Fruit fly (Drosophila melanogaster) whole organism, embryonic: ENCODE data around the gene CG7579.
A peak's percentile ranks its signal among the peaks of the same experiment; 100 is the strongest.

Experiments used
- Adf1 ChIP-seq: fragments of 200-800 bp; sonication (Bioruptor generic); IDR thresholded peaks from 2 replicates; pipeline ENCODE4 v1.3.6; 2022; ENCODE audit warnings: missing biosample characterization, missing genetic modification characterization
- CG10565 ChIP-seq: fragments of 200-800 bp; sonication (Bioruptor generic); optimal IDR thresholded peaks from 3 replicates; lab custom pipeline; 2016; ENCODE audit warnings: missing biosample characterization, mild to moderate bottlenecking, missing genetic modification characterization
- CG10654 ChIP-seq: fragments of 200-800 bp; sonication (Bioruptor generic); optimal IDR thresholded peaks from 2 replicates; lab custom pipeline; 2016; ENCODE audit warnings: missing biosample characterization, missing genetic modification characterization
- CG1233 ChIP-seq: fragments of 200-800 bp; sonication (Bioruptor generic); optimal IDR thresholded peaks from 4 replicates; lab custom pipeline; 2018; ENCODE audit warnings: missing biosample characterization, mild to moderate bottlenecking, missing genetic modification characterization
- CG12769 ChIP-seq: fragments of 200-800 bp; sonication (Bioruptor generic); optimal IDR thresholded peaks from 2 replicates; lab custom pipeline; 2019; ENCODE audit warnings: missing biosample characterization, mild to moderate bottlenecking, missing genetic modification characterization, moderate library complexity
- CG14710 ChIP-seq: fragments of 200-800 bp; sonication (Bioruptor generic); optimal IDR thresholded peaks from 3 replicates; lab custom pipeline; 2019; ENCODE audit warnings: missing biosample characterization, mild to moderate bottlenecking, missing genetic modification characterization, moderate library complexity
- CG15269 ChIP-seq: fragments of 200-800 bp; sonication (Bioruptor generic); optimal IDR thresholded peaks from 2 replicates; lab custom pipeline; 2018; ENCODE audit warnings: missing biosample characterization, mild to moderate bottlenecking, missing genetic modification characterization, moderate library complexity
- CG16813 ChIP-seq: fragments of 200-800 bp; sonication (Bioruptor generic); IDR thresholded peaks from 3 replicates; pipeline ENCODE4 v1.3.6; 2022; ENCODE audit warnings: missing biosample characterization, missing genetic modification characterization; ENCODE audit not compliant: partially characterized antibody
- CG17612 ChIP-seq: fragments of 200-800 bp; sonication (Bioruptor generic); IDR thresholded peaks from 2 replicates; pipeline ENCODE4 v1.3.6; 2022; ENCODE audit warnings: missing biosample characterization, missing genetic modification characterization
- CG2199 ChIP-seq: fragments of 200-800 bp; sonication (Bioruptor generic); IDR thresholded peaks from 3 replicates; pipeline ENCODE4 v1.3.6; 2022; ENCODE audit warnings: missing biosample characterization, missing genetic modification characterization
- CG4328 ChIP-seq: fragments of 200-800 bp; sonication (Bioruptor generic); optimal IDR thresholded peaks from 3 replicates; lab custom pipeline; 2017; ENCODE audit warnings: missing biosample characterization, missing genetic modification reagents, missing genetic modification characterization
- CG4404 ChIP-seq: fragments of 200-800 bp; sonication (Bioruptor generic); IDR thresholded peaks from 2 replicates; pipeline ENCODE4 v1.3.6; 2022; ENCODE audit warnings: missing biosample characterization, missing genetic modification characterization
- CG5245 ChIP-seq: fragments of 200-800 bp; sonication (Bioruptor generic); optimal IDR thresholded peaks from 3 replicates; lab custom pipeline; 2016; ENCODE audit warnings: missing biosample characterization, missing genetic modification characterization
- CG8388 ChIP-seq: fragments of 200-800 bp; sonication (Bioruptor generic); optimal IDR thresholded peaks from 2 replicates; lab custom pipeline; 2019; ENCODE audit warnings: missing biosample characterization, mild to moderate bottlenecking, missing genetic modification characterization, moderate library complexity
- CG8944 ChIP-seq: fragments of 200-800 bp; sonication (Bioruptor generic); optimal IDR thresholded peaks from 3 replicates; lab custom pipeline; 2016; ENCODE audit warnings: missing biosample characterization, missing genetic modification characterization
- CG9437 ChIP-seq: fragments of 200-800 bp; sonication (Bioruptor generic); optimal IDR thresholded peaks from 2 replicates; lab custom pipeline; 2018; ENCODE audit warnings: missing biosample characterization, mild to moderate bottlenecking, missing genetic modification characterization
- CG9609 ChIP-seq: fragments of 200-800 bp; sonication (Bioruptor generic); optimal IDR thresholded peaks from 3 replicates; lab custom pipeline; 2016; ENCODE audit warnings: missing biosample characterization, missing genetic modification characterization
- CG9727 ChIP-seq: fragments of 200-800 bp; sonication (Bioruptor generic); optimal IDR thresholded peaks from 3 replicates; lab custom pipeline; 2017; ENCODE audit warnings: missing biosample characterization, mild to moderate bottlenecking, missing genetic modification characterization
- Doc2 ChIP-seq: fragments of 200-800 bp; sonication (Bioruptor generic); IDR thresholded peaks from 2 replicates; pipeline ENCODE4 v1.3.6; 2022; ENCODE audit warnings: missing biosample characterization, missing genetic modification characterization
- Fer3 ChIP-seq: fragments of 200-800 bp; sonication (Bioruptor generic); optimal IDR thresholded peaks from 2 replicates; lab custom pipeline; 2018; ENCODE audit warnings: missing biosample characterization, mild to moderate bottlenecking, missing genetic modification characterization, moderate library complexity
- Nf-YB ChIP-seq: fragments of 200-800 bp; sonication (Bioruptor generic); optimal IDR thresholded peaks from 3 replicates; lab custom pipeline; 2019; ENCODE audit warnings: missing biosample characterization, mild to moderate bottlenecking, missing genetic modification characterization, moderate library complexity
- Opbp ChIP-seq: fragments of 200-800 bp; sonication (Bioruptor generic); IDR thresholded peaks from 3 replicates; pipeline ENCODE4 v1.3.6; 2022; ENCODE audit warnings: missing biosample characterization, missing genetic modification characterization; ENCODE audit not compliant: partially characterized antibody
- PHDP ChIP-seq: fragments of 200-800 bp; sonication (Bioruptor generic); optimal IDR thresholded peaks from 3 replicates; lab custom pipeline; 2018; ENCODE audit warnings: missing biosample characterization, mild to moderate bottlenecking, missing genetic modification characterization, moderate library complexity
- Side ChIP-seq: fragments of 200-800 bp; sonication (Bioruptor generic); optimal IDR thresholded peaks from 2 replicates; lab custom pipeline; 2016; ENCODE audit warnings: missing biosample characterization, missing genetic modification characterization
- Sin3A ChIP-seq: fragments of >200 bp; optimal IDR thresholded peaks from 2 replicates; lab custom pipeline; 2018
- bbx ChIP-seq: fragments of 200-800 bp; sonication (Bioruptor generic); IDR thresholded peaks from 2 replicates; pipeline ENCODE4 v1.3.6; 2022; ENCODE audit warnings: missing biosample characterization, missing genetic modification characterization; ENCODE audit not compliant: partially characterized antibody
- cas ChIP-seq: fragments of 200-800 bp; sonication (Bioruptor generic); IDR thresholded peaks from 2 replicates; pipeline ENCODE4 v1.3.6; 2022; ENCODE audit warnings: missing biosample characterization, missing genetic modification characterization
- chinmo ChIP-seq: fragments of 200-800 bp; sonication (Bioruptor generic); IDR thresholded peaks from 4 replicates; pipeline ENCODE4 v1.3.6; 2022; ENCODE audit warnings: missing biosample characterization, missing genetic modification characterization; ENCODE audit not compliant: partially characterized antibody
- dmrt11E ChIP-seq: fragments of 200-800 bp; sonication (Bioruptor generic); optimal IDR thresholded peaks from 3 replicates; lab custom pipeline; 2018; ENCODE audit warnings: missing biosample characterization, mild to moderate bottlenecking, missing genetic modification characterization, moderate library complexity
- fd102C ChIP-seq: fragments of 200-800 bp; sonication (Bioruptor generic); optimal IDR thresholded peaks from 2 replicates; lab custom pipeline; 2018; ENCODE audit warnings: missing biosample characterization, mild to moderate bottlenecking, missing genetic modification characterization, moderate library complexity
- gce ChIP-seq: fragments of 200-800 bp; sonication (Bioruptor generic); IDR thresholded peaks from 3 replicates; pipeline ENCODE4 v1.3.6; 2022; ENCODE audit warnings: missing biosample characterization, missing genetic modification characterization
- gcm ChIP-seq: fragments of 200-800 bp; sonication (Bioruptor generic); optimal IDR thresholded peaks from 2 replicates; lab custom pipeline; 2019; ENCODE audit warnings: missing biosample characterization, mild to moderate bottlenecking, missing genetic modification characterization, moderate library complexity
- her ChIP-seq: fragments of 200-800 bp; sonication (Bioruptor generic); optimal IDR thresholded peaks from 2 replicates; lab custom pipeline; 2016; ENCODE audit warnings: missing biosample characterization, missing genetic modification characterization
- knrl ChIP-seq: fragments of 200-800 bp; sonication (Bioruptor generic); IDR thresholded peaks from 3 replicates; pipeline ENCODE4 v1.3.6; 2022; ENCODE audit warnings: missing biosample characterization, missing genetic modification characterization; ENCODE audit not compliant: partially characterized antibody
- mam ChIP-seq: fragments of 200-800 bp; sonication (Bioruptor generic); optimal IDR thresholded peaks from 3 replicates; lab custom pipeline; 2016; ENCODE audit warnings: missing biosample characterization, missing genetic modification characterization
- onecut ChIP-seq: fragments of 200-800 bp; sonication (Bioruptor generic); IDR thresholded peaks from 2 replicates; pipeline ENCODE4 v1.3.6; 2022; ENCODE audit warnings: missing biosample characterization, missing genetic modification characterization
- otp ChIP-seq: fragments of 200-800 bp; sonication (Bioruptor generic); IDR thresholded peaks from 3 replicates; pipeline ENCODE4, ENCODE4 v1.3.6; 2022; ENCODE audit warnings: missing biosample characterization, missing genetic modification characterization
- pan ChIP-seq, 4 experiments: fragments of >200 bp in 3 of 4; fragments of 200-800 bp in 1 of 4; sonication (Bioruptor generic) in 1 of 4; optimal IDR thresholded peaks in 3 of 4; IDR thresholded peaks in 1 of 4; 2 replicates each; pipeline versions ENCODE4 v1.3.6 to Lab custom; 2017 to 2022; ENCODE audit warnings: missing biosample characterization in 2 of 4, missing genetic modification characterization in 2 of 4, mixed read lengths in 1 of 4
- prd ChIP-seq, 3 experiments: fragments of >200 bp in 2 of 3; fragments of 200-800 bp in 1 of 3; sonication (Bioruptor generic) in 1 of 3; optimal IDR thresholded peaks in 2 of 3; IDR thresholded peaks in 1 of 3; 2 replicates in 2 of 3; 3 replicates in 1 of 3; pipeline versions ENCODE4 v1.3.6 to Lab custom; 2017 to 2022; ENCODE audit warnings: missing biosample characterization in 1 of 3, missing genetic modification characterization in 1 of 3
- shn ChIP-seq: fragments of 200-800 bp; sonication (Bioruptor generic); optimal IDR thresholded peaks from 3 replicates; lab custom pipeline; 2016; ENCODE audit warnings: missing biosample characterization, missing genetic modification characterization
- sr ChIP-seq: fragments of 200-800 bp; sonication (Bioruptor generic); IDR thresholded peaks from 3 replicates; pipeline ENCODE4 v1.3.6; 2022; ENCODE audit warnings: missing biosample characterization, missing genetic modification characterization
- tio ChIP-seq: fragments of 200-800 bp; sonication (Bioruptor generic); optimal IDR thresholded peaks from 2 replicates; lab custom pipeline; 2017; ENCODE audit warnings: missing biosample characterization, missing genetic modification characterization, inconsistent platforms
- wek ChIP-seq: fragments of 200-800 bp; sonication (Bioruptor generic); optimal IDR thresholded peaks from 3 replicates; lab custom pipeline; 2018; ENCODE audit warnings: missing biosample characterization, mild to moderate bottlenecking, missing genetic modification characterization, moderate library complexity
- yki ChIP-seq: fragments of >200 bp; optimal IDR thresholded peaks from 3 replicates; lab custom pipeline; 2018
- zen ChIP-seq: fragments of 200-800 bp; sonication (Bioruptor generic); optimal IDR thresholded peaks from 3 replicates; lab custom pipeline; 2018; ENCODE audit warnings: missing biosample characterization, mild to moderate bottlenecking, missing genetic modification characterization, moderate library complexity

CG7579 gene

dm6 chr3L:15731832-15732506 is 48.7 kb upstream of the CG7579 start (continued):
- TF ChIP-seq prd (optimal IDR thresholded peaks at IDR 0.05; lab: Kevin White, UChicago) (no peak), prd (GFP tag; IDR thresholded peaks at IDR 0.05; lab: Robert Waterston, UW) (peak; percentile 73), CG4404 (GFP tag; lab: Robert Waterston, UW) (0 out of 2 replicates have a peak, but pooled peaks have one; percentile 31), mam (GFP tag; lab: Kevin White, UChicago) (no peak), dmrt11E (tag; lab: Kevin White, UChicago) (peak; percentile 37), CG10565 (GFP tag; lab: Kevin White, UChicago) (no peak), CG9727 (GFP tag; lab: Kevin White, UChicago) (peak; percentile 30), CG15269 (tag; lab: Kevin White, UChicago) (no peak), CG14710 (peak; percentile 33)

- TF ChIP-seq chinmo (GFP tag; lab: Robert Waterston, UW) (peak; percentile 75; the same call in 1 of the 4 replicates), CG12769 (tag; lab: Kevin White, UChicago) (peak; percentile 25), CG4328 (GFP tag; lab: Kevin White, UChicago) (no peak), Opbp (GFP tag; lab: Robert Waterston, UW) (peak; percentile 67; the same call in 1 of the 3 replicates), CG8388 (GFP tag; lab: Kevin White, UChicago) (no peak), sr (0 out of 3 replicates have a peak, but pooled peaks have one; percentile 43), otp (GFP tag; lab: Robert Waterston, UW) (0 out of 3 replicates have a peak, but pooled peaks have one; percentile 24), yki (peak; percentile 98), CG16813 (GFP tag; lab: Robert Waterston, UW) (peak; percentile 27; the same call in 1 of the 3 replicates), tio (GFP tag; lab: Kevin White, UChicago) (no peak), Doc2 (no peak), PHDP (tag; lab: Kevin White, UChicago) (peak; percentile 34), gcm (GFP tag; lab: Kevin White, UChicago) (peak; percentile 44), knrl (GFP tag; lab: Robert Waterston, UW) (peak; percentile 35; the same call in 1 of the 3 replicates), shn (GFP tag; lab: Kevin White, UChicago) (no peak), bbx (GFP tag; lab: Robert Waterston, UW) (peak; percentile 63; the same call in 1 of the 2 replicates), pan (optimal IDR thresholded peaks at IDR 0.05; lab: Kevin White, UChicago) (no peak), pan (GFP tag; optimal IDR thresholded peaks at IDR 0.05 in 1 of 2, IDR thresholded peaks at IDR 0.05 in 1 of 2) (peak in 1 of 2 experiments; percentile 37), CG17612 (GFP tag; lab: Robert Waterston, UW) (no peak), Sin3A (lab: Kevin White, UChicago) (no peak), Nf-YB (GFP tag; lab: Kevin White, UChicago) (peak; percentile 4), onecut (GFP tag; lab: Robert Waterston, UW) (peak; percentile 25; the same call in 1 of the 2 replicates), CG2199 (peak; percentile 90; the same call in 2 of the 3 replicates), CG8944 (GFP tag; lab: Kevin White, UChicago) (no peak), CG9609 (GFP tag; lab: Kevin White, UChicago) (no peak), Adf1 (no peak), CG1233 (GFP tag; lab: Kevin White, UChicago) (no peak), gce (peak; percentile 69; the same call in 1 of the 3 replicates), her (GFP tag; lab: Kevin White, UChicago) (peak; percentile 23), zen (tag; lab: Kevin White, UChicago) (no peak), cas (GFP tag; lab: Robert Waterston, UW) (no peak), CG5245 (no peak), fd102C (peak; percentile 12), CG10654 (no peak), wek (peak; percentile 62), CG9437 (GFP tag; lab: Kevin White, UChicago) (no peak), Fer3 (tag; lab: Kevin White, UChicago) (no peak), Side (GFP tag; lab: Kevin White, UChicago) (peak; percentile 28)
These were observed 46.2 kb upstream of the CG7579 start for dm6 chr3L:15729306-15730006.
